Fruit fly (Drosophila melanogaster) whole organism, embryonic: ENCODE results near the gene mRpL15.
A peak's percentile ranks its signal among the peaks of the same experiment; 100 is the strongest.

Experiments
- Blimp-1 ChIP-seq: fragments of 200-800 bp; sonication (Bioruptor generic); optimal IDR thresholded peaks from 3 replicates; lab custom pipeline; 2018; ENCODE audit warnings: missing biosample characterization, missing genetic modification characterization, mild to moderate bottlenecking, moderate library complexity, missing genetic modification reagents
- CG10267 ChIP-seq: fragments of 200-800 bp; sonication (Bioruptor generic); optimal IDR thresholded peaks from 2 replicates; lab custom pipeline; 2018; ENCODE audit warnings: missing biosample characterization, mild to moderate bottlenecking, missing genetic modification characterization, moderate library complexity
- CG10462 ChIP-seq: fragments of 200-800 bp; sonication (Bioruptor generic); optimal IDR thresholded peaks from 2 replicates; lab custom pipeline; 2016; ENCODE audit warnings: missing biosample characterization, missing genetic modification characterization
- CG10959 ChIP-seq: fragments of 200-800 bp; sonication (Bioruptor generic); IDR thresholded peaks from 2 replicates; pipeline ENCODE4 v1.3.6; 2022; ENCODE audit warnings: missing biosample characterization, missing genetic modification characterization
- CG10979 ChIP-seq: fragments of 200-800 bp; sonication (Bioruptor generic); optimal IDR thresholded peaks from 2 replicates; lab custom pipeline; 2018; ENCODE audit warnings: missing biosample characterization, mild to moderate bottlenecking, missing genetic modification characterization, moderate library complexity
- CG14710 ChIP-seq: fragments of 200-800 bp; sonication (Bioruptor generic); optimal IDR thresholded peaks from 3 replicates; lab custom pipeline; 2019; ENCODE audit warnings: missing biosample characterization, mild to moderate bottlenecking, missing genetic modification characterization, moderate library complexity
- CG15696 ChIP-seq: fragments of 200-800 bp; sonication (Bioruptor generic); optimal IDR thresholded peaks from 2 replicates; lab custom pipeline; 2019; ENCODE audit warnings: missing biosample characterization, mild to moderate bottlenecking, missing genetic modification characterization, moderate library complexity
- CG16815 ChIP-seq: fragments of 200-800 bp; sonication (Bioruptor generic); optimal IDR thresholded peaks from 3 replicates; lab custom pipeline; 2017; ENCODE audit warnings: missing biosample characterization, mild to moderate bottlenecking, missing genetic modification characterization
- CG18262 ChIP-seq: fragments of 200-800 bp; optimal IDR thresholded peaks from 3 replicates; lab custom pipeline; 2019; ENCODE audit warnings: missing biosample characterization, mild to moderate bottlenecking, missing genetic modification characterization, moderate library complexity
- CG2712 ChIP-seq: fragments of 200-800 bp; optimal IDR thresholded peaks from 3 replicates; lab custom pipeline; 2019; ENCODE audit warnings: missing biosample characterization, mild to moderate bottlenecking, missing genetic modification characterization, moderate library complexity
- CG30403 ChIP-seq: fragments of 200-800 bp; sonication (Bioruptor generic); optimal IDR thresholded peaks from 3 replicates; lab custom pipeline; 2016; ENCODE audit warnings: missing biosample characterization, missing genetic modification characterization
- CG31224 ChIP-seq: fragments of 200-800 bp; sonication (Bioruptor generic); IDR thresholded peaks from 2 replicates; pipeline ENCODE4 v1.3.6; 2022; ENCODE audit warnings: missing biosample characterization, missing genetic modification characterization
- CG32767 ChIP-seq: fragments of 200-800 bp; sonication (Bioruptor generic); IDR thresholded peaks from 2 replicates; pipeline ENCODE4 v1.3.6; 2022; ENCODE audit warnings: missing biosample characterization, missing genetic modification characterization
- CG3726 ChIP-seq: fragments of 200-800 bp; sonication (Bioruptor generic); IDR thresholded peaks from 3 replicates; pipeline ENCODE4, ENCODE4 v1.3.6; 2022; ENCODE audit warnings: missing biosample characterization, missing genetic modification characterization
- CG8388 ChIP-seq: fragments of 200-800 bp; sonication (Bioruptor generic); optimal IDR thresholded peaks from 2 replicates; lab custom pipeline; 2019; ENCODE audit warnings: missing biosample characterization, mild to moderate bottlenecking, missing genetic modification characterization, moderate library complexity
- CG9609 ChIP-seq: fragments of 200-800 bp; sonication (Bioruptor generic); optimal IDR thresholded peaks from 3 replicates; lab custom pipeline; 2016; ENCODE audit warnings: missing biosample characterization, missing genetic modification characterization
- CoRest ChIP-seq: fragments of 200-800 bp; sonication (Bioruptor generic); optimal IDR thresholded peaks from 3 replicates; lab custom pipeline; 2018; ENCODE audit warnings: missing biosample characterization, mild to moderate bottlenecking, missing genetic modification characterization, moderate library complexity
- Gug ChIP-seq: fragments of 200-800 bp; sonication (Bioruptor generic); IDR thresholded peaks from 4 replicates; pipeline ENCODE4 v1.3.6; 2022; ENCODE audit warnings: missing biosample characterization, missing genetic modification characterization
- Hsf ChIP-seq: fragments of 200-800 bp; sonication (Bioruptor generic); optimal IDR thresholded peaks from 3 replicates; lab custom pipeline; 2016; ENCODE audit warnings: missing biosample characterization, missing genetic modification characterization
- Med ChIP-seq: fragments of 200-800 bp; sonication (Bioruptor generic); peaks from one replicate; lab custom pipeline; 2016; ENCODE audit warnings: missing biosample characterization, missing genetic modification characterization, mild to moderate bottlenecking, inconsistent platforms, moderate library complexity
- Ptx1 ChIP-seq: fragments of 200-800 bp; sonication (Bioruptor generic); IDR thresholded peaks from 2 replicates; pipeline ENCODE4 v1.3.6; 2022; ENCODE audit warnings: missing biosample characterization, missing genetic modification characterization
- Sry-β ChIP-seq: fragments of 200-800 bp; sonication (Bioruptor generic); optimal IDR thresholded peaks from 2 replicates; lab custom pipeline; 2018; ENCODE audit warnings: missing biosample characterization, mild to moderate bottlenecking, missing genetic modification characterization, moderate library complexity
- TFAM ChIP-seq: fragments of 200-800 bp; sonication (Bioruptor generic); optimal IDR thresholded peaks from 2 replicates; lab custom pipeline; 2017; ENCODE audit warnings: missing biosample characterization, missing genetic modification characterization, inconsistent platforms
- Tbp ChIP-seq: fragments of >200 bp; optimal IDR thresholded peaks from 2 replicates; lab custom pipeline; 2018; ENCODE audit warnings: missing biosample characterization, missing genetic modification characterization
- abd-A ChIP-seq: fragments of 200-800 bp; sonication (Bioruptor generic); optimal IDR thresholded peaks from 3 replicates; lab custom pipeline; 2019; ENCODE audit warnings: missing biosample characterization, mild to moderate bottlenecking, missing genetic modification characterization, moderate library complexity
- bigmax ChIP-seq: fragments of 200-800 bp; sonication (Bioruptor generic); optimal IDR thresholded peaks from 2 replicates; lab custom pipeline; 2018; ENCODE audit warnings: missing biosample characterization, mild to moderate bottlenecking, missing genetic modification characterization
- dati ChIP-seq: fragments of 200-800 bp; sonication (Bioruptor generic); IDR thresholded peaks from 2 replicates; pipeline ENCODE4 v1.3.6; 2022; ENCODE audit warnings: missing biosample characterization, missing genetic modification characterization
- dmrt11E ChIP-seq: fragments of 200-800 bp; sonication (Bioruptor generic); optimal IDR thresholded peaks from 3 replicates; lab custom pipeline; 2018; ENCODE audit warnings: missing biosample characterization, mild to moderate bottlenecking, missing genetic modification characterization, moderate library complexity
- dmrt99B ChIP-seq: fragments of 200-800 bp; sonication (Bioruptor generic); optimal IDR thresholded peaks from 2 replicates; lab custom pipeline; 2018; ENCODE audit warnings: missing biosample characterization, mild to moderate bottlenecking, missing genetic modification characterization, moderate library complexity
- dpn ChIP-seq, 2 experiments: fragments of 200-800 bp; sonication (Bioruptor generic); optimal IDR thresholded peaks; 3 replicates each; lab custom pipeline; 2016; ENCODE audit warnings: missing biosample characterization in 2 of 2, missing genetic modification characterization in 2 of 2
- exex ChIP-seq: fragments of 200-800 bp; sonication (Bioruptor generic); optimal IDR thresholded peaks from 4 replicates; lab custom pipeline; 2018; ENCODE audit warnings: missing biosample characterization, mild to moderate bottlenecking, missing genetic modification characterization, moderate library complexity
- fd102C ChIP-seq: fragments of 200-800 bp; sonication (Bioruptor generic); optimal IDR thresholded peaks from 2 replicates; lab custom pipeline; 2018; ENCODE audit warnings: missing biosample characterization, mild to moderate bottlenecking, missing genetic modification characterization, moderate library complexity
- grau ChIP-seq: fragments of 200-800 bp; optimal IDR thresholded peaks from 3 replicates; lab custom pipeline; 2019; ENCODE audit warnings: missing biosample characterization, mild to moderate bottlenecking, missing genetic modification characterization, moderate library complexity
- jumu ChIP-seq: fragments of 200-800 bp; sonication (Bioruptor generic); optimal IDR thresholded peaks from 3 replicates; lab custom pipeline; 2016; ENCODE audit warnings: missing biosample characterization, missing genetic modification characterization
- ken ChIP-seq: fragments of 200-800 bp; sonication (Bioruptor generic); IDR thresholded peaks from 3 replicates; pipeline ENCODE4 v1.3.6; 2022; ENCODE audit warnings: missing biosample characterization, missing genetic modification characterization
- lilli ChIP-seq: fragments of 200-800 bp; sonication (Bioruptor generic); optimal IDR thresholded peaks from 3 replicates; lab custom pipeline; 2016; ENCODE audit warnings: missing biosample characterization, missing genetic modification characterization
- lmd ChIP-seq: fragments of 200-800 bp; sonication (Bioruptor generic); IDR thresholded peaks from 2 replicates; pipeline ENCODE4 v1.3.6; 2022; ENCODE audit warnings: missing biosample characterization, missing genetic modification characterization
- lola ChIP-seq, 3 experiments: fragments of >200 bp in 2 of 3; fragments of 200-800 bp in 1 of 3; sonication (Bioruptor generic) in 1 of 3; optimal IDR thresholded peaks; 2 replicates each; lab custom pipeline; 2017 to 2019; ENCODE audit warnings: missing biosample characterization in 3 of 3, missing genetic modification characterization in 3 of 3, mild to moderate bottlenecking in 1 of 3, moderate library complexity in 1 of 3
- nmo ChIP-seq: fragments of 200-800 bp; sonication (Bioruptor generic); optimal IDR thresholded peaks from 2 replicates; lab custom pipeline; 2018; ENCODE audit warnings: missing biosample characterization, mild to moderate bottlenecking, missing genetic modification characterization, moderate library complexity
- phol ChIP-seq: fragments of 200-800 bp; sonication (Bioruptor generic); optimal IDR thresholded peaks from 3 replicates; lab custom pipeline; 2018; ENCODE audit warnings: missing biosample characterization, mild to moderate bottlenecking, missing genetic modification characterization, moderate library complexity
- prd ChIP-seq, 3 experiments: fragments of >200 bp in 2 of 3; fragments of 200-800 bp in 1 of 3; sonication (Bioruptor generic) in 1 of 3; optimal IDR thresholded peaks in 2 of 3; IDR thresholded peaks in 1 of 3; 2 replicates in 2 of 3; 3 replicates in 1 of 3; pipeline versions ENCODE4 v1.3.6 to Lab custom; 2017 to 2022; ENCODE audit warnings: missing biosample characterization in 1 of 3, missing genetic modification characterization in 1 of 3
- sim ChIP-seq: fragments of 200-800 bp; sonication (Bioruptor generic); IDR thresholded peaks from 2 replicates; pipeline ENCODE4 v1.3.6; 2022; ENCODE audit warnings: missing biosample characterization, missing genetic modification characterization
- sima ChIP-seq: fragments of 200-800 bp; sonication (Bioruptor generic); optimal IDR thresholded peaks from 2 replicates; lab custom pipeline; 2016; ENCODE audit warnings: missing biosample characterization, missing genetic modification characterization
- tgo ChIP-seq: fragments of 200-800 bp; sonication (Bioruptor generic); IDR thresholded peaks from 3 replicates; pipeline ENCODE4 v1.3.6; 2022; ENCODE audit warnings: missing biosample characterization, missing genetic modification characterization
- toy ChIP-seq: fragments of 200-800 bp; sonication (Bioruptor generic); IDR thresholded peaks from 2 replicates; pipeline ENCODE4 v1.3.6; 2022; ENCODE audit warnings: missing biosample characterization, missing genetic modification characterization
- unpg ChIP-seq: fragments of 200-800 bp; sonication (Bioruptor generic); optimal IDR thresholded peaks from 3 replicates; lab custom pipeline; 2018; ENCODE audit warnings: missing biosample characterization, mild to moderate bottlenecking, missing genetic modification characterization, moderate library complexity
- vnd ChIP-seq: fragments of 200-800 bp; sonication (Bioruptor generic); IDR thresholded peaks from 3 replicates; pipeline ENCODE4 v1.3.6; 2022; ENCODE audit warnings: missing biosample characterization, missing genetic modification characterization; ENCODE audit not compliant: partially characterized antibody
- wek ChIP-seq: fragments of 200-800 bp; sonication (Bioruptor generic); optimal IDR thresholded peaks from 3 replicates; lab custom pipeline; 2018; ENCODE audit warnings: missing biosample characterization, mild to moderate bottlenecking, missing genetic modification characterization, moderate library complexity
- zfh1 ChIP-seq: fragments of 200-800 bp; sonication (Bioruptor generic); IDR thresholded peaks from 3 replicates; pipeline ENCODE4 v1.3.6; 2022; ENCODE audit warnings: missing biosample characterization, missing genetic modification characterization

The mRpL15 gene

DNA sequence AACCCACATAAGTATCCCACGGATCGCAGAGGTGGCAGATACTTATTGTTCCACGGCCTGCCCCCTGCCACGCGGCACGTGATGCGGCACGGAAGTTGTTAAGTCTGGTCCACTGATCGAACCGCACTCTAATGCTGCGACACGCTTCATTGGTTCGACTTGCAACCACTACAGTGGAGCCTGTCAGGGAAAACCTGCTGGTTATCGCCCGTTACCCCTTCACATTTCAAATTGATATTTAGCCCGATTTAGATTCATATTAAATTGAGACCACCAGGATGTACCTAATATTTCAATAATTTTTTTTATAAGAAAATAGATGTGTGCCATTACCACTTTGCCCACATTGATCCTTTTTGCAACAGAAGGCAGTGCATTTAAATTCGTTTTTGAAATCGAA, 11.3 kb upstream of the mRpL15 start (continued):
- peak in 1 of 3 experiments; percentile 50 for TF ChIP-seq lola (GFP tag; optimal IDR thresholded peaks at IDR 0.05; lab: Kevin White, UChicago)
- TF ChIP-seq CG3726 = 0 out of 3 replicates have a peak, but pooled peaks have one; percentile 36
- peak; percentile 10 for TF ChIP-seq CG10267 (tag; lab: Kevin White, UChicago)
- no peak for TF ChIP-seq CG32767 (GFP tag; lab: Robert Waterston, UW)
- no peak for TF ChIP-seq jumu (GFP tag; lab: Kevin White, UChicago)
- peak; percentile 21; the same call in 1 of the 4 replicates for TF ChIP-seq Gug
- TF ChIP-seq CG14710 (tag; lab: Kevin White, UChicago) = peak; percentile 30
- TF ChIP-seq CG10959 (GFP tag; lab: Robert Waterston, UW) = peak; percentile 43; the same call in 1 of the 2 replicates
- no peak for TF ChIP-seq CG9609 (GFP tag; lab: Kevin White, UChicago)
- TF ChIP-seq dati (GFP tag; lab: Robert Waterston, UW) = no peak
- TF ChIP-seq CG8388 = peak; percentile 35
- peak; percentile 87 for TF ChIP-seq grau (tag; lab: Kevin White, UChicago)
- peak; percentile 44 for TF ChIP-seq Blimp-1 (GFP tag; lab: Kevin White, UChicago)
- TF ChIP-seq ken = peak; percentile 45; the same call in 1 of the 3 replicates
- peak; percentile 58 for TF ChIP-seq nmo (GFP tag; lab: Kevin White, UChicago)
- no peak for TF ChIP-seq Tbp (GFP tag; lab: Kevin White, UChicago)
- no peak for TF ChIP-seq prd (optimal IDR thresholded peaks at IDR 0.05; lab: Kevin White, UChicago)
- TF ChIP-seq prd (GFP tag; IDR thresholded peaks at IDR 0.05; lab: Robert Waterston, UW) = peak; percentile 34; the same call in 1 of the 3 replicates
- no peak for TF ChIP-seq vnd (GFP tag; lab: Robert Waterston, UW)
- peak; percentile 30; the same call in 1 of the 3 replicates for TF ChIP-seq tgo (GFP tag; lab: Robert Waterston, UW)
- no peak for TF ChIP-seq exex (tag; lab: Kevin White, UChicago)
- TF ChIP-seq CG30403 = peak; percentile 37
- peak; percentile 42 for TF ChIP-seq CG18262
- peak; percentile 70 for TF ChIP-seq dmrt11E (tag; lab: Kevin White, UChicago)
- TF ChIP-seq dpn (GFP tag; optimal IDR thresholded peaks at IDR 0.05; lab: Kevin White, UChicago) = peak in 1 of 2 experiments; percentile 22
- peak; percentile 55 for TF ChIP-seq Med (GFP tag; lab: Kevin White, UChicago)
- peak; percentile 54 for TF ChIP-seq phol (tag; lab: Kevin White, UChicago)
- TF ChIP-seq sima = no peak
- peak; percentile 32 for TF ChIP-seq CG15696
- no peak for TF ChIP-seq fd102C
- TF ChIP-seq wek = no peak
- no peak for TF ChIP-seq CG10462 (GFP tag; lab: Kevin White, UChicago)
- TF ChIP-seq bigmax (GFP tag; lab: Kevin White, UChicago) = no peak
- TF ChIP-seq toy (GFP tag; lab: Robert Waterston, UW) = 0 out of 2 replicates have a peak, but pooled peaks have one; percentile 6
- peak; percentile 27 for TF ChIP-seq lilli (GFP tag; lab: Kevin White, UChicago)
- no peak for TF ChIP-seq TFAM (GFP tag; lab: Kevin White, UChicago)
- TF ChIP-seq CG2712 (tag; lab: Kevin White, UChicago) = peak; percentile 50
- TF ChIP-seq Sry-β = no peak
- TF ChIP-seq CG31224 (GFP tag; lab: Robert Waterston, UW) = no peak
- peak; percentile 59; the same call in 2 of the 3 replicates for TF ChIP-seq zfh1 (GFP tag; lab: Robert Waterston, UW)
- TF ChIP-seq Ptx1 (GFP tag; lab: Robert Waterston, UW) = 0 out of 2 replicates have a peak, but pooled peaks have one; percentile 23
- peak; percentile 38 for TF ChIP-seq unpg (GFP tag; lab: Kevin White, UChicago)
- peak; percentile 16; the same call in 1 of the 2 replicates for TF ChIP-seq lmd (GFP tag; lab: Robert Waterston, UW)
- peak; percentile 26 for TF ChIP-seq CoRest (tag; lab: Kevin White, UChicago)
- peak; percentile 50 for TF ChIP-seq dmrt99B (tag; lab: Kevin White, UChicago)
- 0 out of 2 replicates have a peak, but pooled peaks have one; percentile 17 for TF ChIP-seq sim (GFP tag; lab: Robert Waterston, UW)
- TF ChIP-seq CG10979 = peak; percentile 53
- peak; percentile 9 for TF ChIP-seq Hsf (GFP tag; lab: Kevin White, UChicago)
- no peak for TF ChIP-seq abd-A (tag; lab: Kevin White, UChicago)
- peak; percentile 50 for TF ChIP-seq CG16815 (GFP tag; lab: Kevin White, UChicago)
